Fruit fly (Drosophila melanogaster) whole organism, wandering third instar larva: ENCODE results near the gene Uch.

ENCODE experiments used
- CrebA ChIP-seq: fragments of 200-800 bp; sonication (Bioruptor generic); optimal IDR thresholded peaks from 2 replicates; lab custom pipeline; 2016; ENCODE audit warnings: missing biosample characterization, mild to moderate bottlenecking, missing genetic modification characterization, borderline replicate concordance
- Dfd ChIP-seq: fragments of >200 bp; optimal IDR thresholded peaks from 2 replicates; lab custom pipeline; 2017; ENCODE audit warnings: missing biosample characterization, missing genetic modification characterization
- Dif ChIP-seq: fragments of 200-275, 200-300 bp; sonication (Bioruptor generic); optimal IDR thresholded peaks from 2 replicates; lab custom pipeline; 2018; ENCODE audit warnings: missing biosample characterization, missing genetic modification characterization; ENCODE audit not compliant: partially characterized antibody
- GATAd ChIP-seq: sonication (Bioruptor generic); optimal IDR thresholded peaks from 2 replicates; lab custom pipeline; 2016; ENCODE audit warnings: missing biosample characterization, missing genetic modification characterization
- Hnf4 ChIP-seq: fragments of 200-800 bp; sonication (Bioruptor generic); optimal IDR thresholded peaks from 2 replicates; lab custom pipeline; 2016; ENCODE audit warnings: missing biosample characterization, mild to moderate bottlenecking, missing genetic modification characterization
- Hr78 ChIP-seq: fragments of >200 bp; optimal IDR thresholded peaks from 2 replicates; lab custom pipeline; 2017; ENCODE audit warnings: missing biosample characterization, missing genetic modification characterization
- Hr83 ChIP-seq: fragments of 200-300 bp; sonication (Bioruptor generic); optimal IDR thresholded peaks from 2 replicates; lab custom pipeline; 2016; ENCODE audit warnings: missing biosample characterization, mild to moderate bottlenecking, missing genetic modification characterization, moderate library complexity; ENCODE audit not compliant: poor library complexity, severe bottlenecking
- Jra ChIP-seq: sonication (Bioruptor generic); optimal IDR thresholded peaks from 2 replicates; lab custom pipeline; 2016; ENCODE audit warnings: missing biosample characterization, missing genetic modification characterization
- Mio ChIP-seq: sonication (Bioruptor generic); optimal IDR thresholded peaks from 2 replicates; lab custom pipeline; 2016; ENCODE audit warnings: missing biosample characterization, missing genetic modification characterization
- Myc ChIP-seq: fragments of >200 bp; optimal IDR thresholded peaks from 2 replicates; lab custom pipeline; 2017
- N ChIP-seq: fragments of >200 bp; optimal IDR thresholded peaks from 2 replicates; lab custom pipeline; 2018; ENCODE audit warnings: missing biosample characterization, missing external identifiers, missing genetic modification characterization
- OdsH ChIP-seq: fragments of 200-800 bp; sonication (Bioruptor generic); optimal IDR thresholded peaks from 2 replicates; lab custom pipeline; 2016; ENCODE audit warnings: missing biosample characterization, mild to moderate bottlenecking, missing genetic modification characterization
- Rel ChIP-seq, 2 experiments: fragments of 200-800 bp; sonication (Bioruptor generic) in 1 of 2; optimal IDR thresholded peaks; 2 replicates in 1 of 2; 3 replicates in 1 of 2; lab custom pipeline; 2016 to 2019; ENCODE audit warnings: mild to moderate bottlenecking in 2 of 2, missing biosample characterization in 2 of 2, missing genetic modification characterization in 2 of 2, moderate library complexity in 1 of 2
- Vsx2 ChIP-seq: fragments of 200-300, 225-300 bp; sonication (Bioruptor generic); optimal IDR thresholded peaks from 2 replicates; lab custom pipeline; 2018; ENCODE audit warnings: missing biosample characterization, missing genetic modification characterization; ENCODE audit not compliant: partially characterized antibody
- br ChIP-seq: fragments of 200-800 bp; sonication (Bioruptor generic); optimal IDR thresholded peaks from 2 replicates; lab custom pipeline; 2016; ENCODE audit warnings: missing biosample characterization, missing genetic modification characterization
- brk ChIP-seq: fragments of 200-800 bp; sonication (Bioruptor generic); optimal IDR thresholded peaks from 2 replicates; lab custom pipeline; 2016; ENCODE audit warnings: missing biosample characterization, mild to moderate bottlenecking, missing genetic modification characterization
- dl ChIP-seq, 2 experiments: fragments of 175-275, 200-275 bp in 1 of 2; fragments of 200-275 bp in 1 of 2; sonication (Bioruptor generic); optimal IDR thresholded peaks; lab custom pipeline; 2018; ENCODE audit warnings: mild to moderate bottlenecking in 2 of 2, missing biosample characterization in 2 of 2, missing genetic modification characterization in 2 of 2, moderate library complexity in 2 of 2; ENCODE audit not compliant: partially characterized antibody in 2 of 2, insufficient read depth in 1 of 2
- dmrt93B ChIP-seq: fragments of 200-800 bp; sonication (Bioruptor generic); optimal IDR thresholded peaks from 2 replicates; lab custom pipeline; 2018; ENCODE audit warnings: missing biosample characterization, mild to moderate bottlenecking, missing genetic modification characterization
- dsf ChIP-seq: sonication (Bioruptor generic); optimal IDR thresholded peaks from 2 replicates; lab custom pipeline; 2016; ENCODE audit warnings: missing biosample characterization, missing genetic modification characterization, borderline replicate concordance
- foxo ChIP-seq, 2 experiments: fragments of 200-800 bp; sonication (Bioruptor generic); optimal IDR thresholded peaks; 2 replicates in 1 of 2; 3 replicates in 1 of 2; lab custom pipeline; 2016 to 2017; ENCODE audit warnings: missing biosample characterization in 2 of 2, missing genetic modification characterization in 2 of 2
- h ChIP-seq: fragments of 200-800 bp; sonication (Bioruptor generic); optimal IDR thresholded peaks from 3 replicates; lab custom pipeline; 2016; ENCODE audit warnings: missing biosample characterization, mild to moderate bottlenecking, missing genetic modification characterization
- lola ChIP-seq: fragments of >200 bp; optimal IDR thresholded peaks from 2 replicates; lab custom pipeline; 2017; ENCODE audit warnings: missing biosample characterization, missing genetic modification characterization
- pan ChIP-seq: fragments of >200 bp; optimal IDR thresholded peaks from 2 replicates; lab custom pipeline; 2017
- psq ChIP-seq: fragments of 200-800 bp; sonication (Bioruptor generic); optimal IDR thresholded peaks from 3 replicates; lab custom pipeline; 2017; ENCODE audit warnings: missing biosample characterization, mild to moderate bottlenecking, missing genetic modification characterization, moderate library complexity
- rgr ChIP-seq: fragments of 200-800 bp; sonication (Bioruptor generic); optimal IDR thresholded peaks from 3 replicates; lab custom pipeline; 2016; ENCODE audit warnings: missing biosample characterization, mild to moderate bottlenecking, missing genetic modification characterization
- sage ChIP-seq: fragments of 200-800 bp; sonication (Bioruptor generic); optimal IDR thresholded peaks from 2 replicates; lab custom pipeline; 2016; ENCODE audit warnings: missing biosample characterization, mild to moderate bottlenecking, missing genetic modification characterization
- woc ChIP-seq: sonication (Bioruptor generic); optimal IDR thresholded peaks from 2 replicates; lab custom pipeline; 2016; ENCODE audit warnings: missing biosample characterization, mild to moderate bottlenecking, missing genetic modification characterization

Uch gene

dm6 chr2L:2240493-2240892 is 26.5 kb upstream of the Uch start, which contains the start of gene Tengl1:
Tengl1 (minus strand) TSS chr2L:2240593.
- TF ChIP-seq dl (GFP tag; optimal IDR thresholded peaks at IDR 0.05; lab: Kevin White, UChicago; ENCODE audit: insufficient read depth in 1 of 2, partially characterized antibody in 2 of 2) (no peak), sage (GFP tag; lab: Kevin White, UChicago) (no peak), pan (no peak), woc (GFP tag; lab: Kevin White, UChicago) (no peak), brk (GFP tag; lab: Kevin White, UChicago) (no peak), Hr83 (GFP tag; lab: Kevin White, UChicago) (no peak), Jra (no peak), GATAd (GFP tag; lab: Kevin White, UChicago) (no peak), Vsx2 (GFP tag; lab: Kevin White, UChicago) (no peak), Myc (lab: Kevin White, UChicago) (no peak), Dif (GFP tag; lab: Kevin White, UChicago) (no peak), dsf (GFP tag; lab: Kevin White, UChicago) (no peak)

dm6 chr2L:2239284-2239683 is 25.3 kb upstream of the Uch start, which contains the start of gene Tengl2:
Tengl2 (minus strand) TSS chr2L:2239384.
- TF ChIP-seq h (GFP tag; lab: Kevin White, UChicago) (no peak), Rel (GFP tag; optimal IDR thresholded peaks at IDR 0.05; lab: Kevin White, UChicago) (no peak), Rel (tag; optimal IDR thresholded peaks at IDR 0.05; lab: Kevin White, UChicago) (no peak), br (GFP tag; lab: Kevin White, UChicago) (no peak), foxo (GFP tag; optimal IDR thresholded peaks at IDR 0.05; lab: Kevin White, UChicago) (no peak), woc (GFP tag; lab: Kevin White, UChicago) (no peak), dl (GFP tag; optimal IDR thresholded peaks at IDR 0.05; lab: Kevin White, UChicago; ENCODE audit: insufficient read depth in 1 of 2, partially characterized antibody in 2 of 2) (no peak), rgr (no peak), Hr78 (no peak), sage (GFP tag; lab: Kevin White, UChicago) (no peak), GATAd (GFP tag; lab: Kevin White, UChicago) (no peak), Mio (no peak), lola (GFP tag; lab: Kevin White, UChicago) (no peak)

- no peak for TF ChIP-seq Mio
- no peak for TF ChIP-seq Myc (lab: Kevin White, UChicago)
- TF ChIP-seq lola (GFP tag; lab: Kevin White, UChicago), result no peak
- no peak for TF ChIP-seq OdsH (GFP tag; lab: Kevin White, UChicago)
- TF ChIP-seq br (GFP tag; lab: Kevin White, UChicago), result no peak
- no peak for TF ChIP-seq N (GFP tag; lab: Kevin White, UChicago)
- no peak for TF ChIP-seq dmrt93B (GFP tag; lab: Kevin White, UChicago)
- TF ChIP-seq Hnf4 (GFP tag; lab: Kevin White, UChicago), result no peak
- TF ChIP-seq rgr, result no peak
- TF ChIP-seq CrebA (GFP tag; lab: Kevin White, UChicago), result no peak
- TF ChIP-seq h (GFP tag; lab: Kevin White, UChicago), result no peak
- TF ChIP-seq pan, result no peak
- no peak for TF ChIP-seq Dfd (GFP tag; lab: Kevin White, UChicago)
- no peak for TF ChIP-seq psq (GFP tag; lab: Kevin White, UChicago)
- TF ChIP-seq GATAd (GFP tag; lab: Kevin White, UChicago), result no peak
- TF ChIP-seq Rel (GFP tag; optimal IDR thresholded peaks at IDR 0.05; lab: Kevin White, UChicago), result no peak
- TF ChIP-seq Rel (tag; optimal IDR thresholded peaks at IDR 0.05; lab: Kevin White, UChicago), result no peak
- no peak for TF ChIP-seq Hr83 (GFP tag; lab: Kevin White, UChicago)
Measured at dm6 chr2L:2238151-2238550, 24.1 kb upstream of the Uch start, which contains the start of gene Tengl3. Tengl3 (minus strand) TSS chr2L:2238251.

dm6 chr2L:2236722-2237121 is 22.7 kb upstream of the Uch start, which contains the start of gene Sec24CD:
Sec24CD (minus strand) TSS chr2L:2236844.
- TF ChIP-seq OdsH (GFP tag; lab: Kevin White, UChicago) (peak; percentile 24), lola (GFP tag; lab: Kevin White, UChicago) (no peak), h (GFP tag; lab: Kevin White, UChicago) (peak; percentile 13), woc (GFP tag; lab: Kevin White, UChicago) (peak; percentile 86), CrebA (GFP tag; lab: Kevin White, UChicago) (peak; percentile 94), foxo (GFP tag; optimal IDR thresholded peaks at IDR 0.05; lab: Kevin White, UChicago) (no peak), Hnf4 (GFP tag; lab: Kevin White, UChicago) (no peak), sage (GFP tag; lab: Kevin White, UChicago) (no peak), Jra (no peak), Rel (GFP tag; optimal IDR thresholded peaks at IDR 0.05; lab: Kevin White, UChicago) (no peak), Rel (tag; optimal IDR thresholded peaks at IDR 0.05; lab: Kevin White, UChicago) (no peak)
